Fruit fly (Drosophila melanogaster) S2 (cell line): ENCODE measurements around the gene frc.

ENCODE experiments used
- CG8478 ChIP-seq: fragments of >200 bp; optimal IDR thresholded peaks from 2 replicates; lab custom pipeline; 2018
- CTCF ChIP-seq, 2 experiments: fragments of >200 bp; optimal IDR thresholded peaks; 2 replicates each; lab custom pipeline; 2018

DNA sequence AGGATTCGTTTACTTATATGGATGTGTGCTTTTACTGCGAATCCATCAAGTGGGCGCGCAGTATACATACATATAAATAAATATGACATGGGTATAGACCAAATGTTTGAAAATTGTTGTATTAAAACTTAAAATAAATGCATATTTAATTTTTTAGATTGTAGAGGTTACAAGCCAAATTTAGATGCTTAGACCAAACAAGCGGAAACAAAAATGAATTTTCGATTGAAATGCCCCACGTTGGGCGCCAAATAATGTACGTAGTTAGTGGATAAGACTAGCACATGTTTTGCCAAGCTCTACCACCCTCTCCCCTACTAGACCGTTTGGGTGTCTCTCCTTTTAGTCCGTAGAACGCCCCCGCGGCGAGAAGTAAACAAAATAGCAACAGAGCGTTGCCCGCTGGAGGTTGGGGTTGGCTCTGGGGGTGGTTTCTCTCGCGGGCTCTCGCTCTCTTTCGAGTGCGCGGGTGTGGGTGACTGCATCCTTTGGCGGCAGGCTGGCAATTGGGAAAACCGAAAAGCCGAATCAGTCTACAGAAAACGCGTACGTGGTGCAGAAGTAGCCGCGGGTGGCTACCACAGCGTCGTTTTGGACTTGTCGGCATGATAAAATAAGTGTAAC lies 6.0 kb upstream of the frc start, which contains the start of gene CG18265:
- TF ChIP-seq CG8478 (lab: Kevin White, UChicago) (no peak), CTCF (optimal IDR thresholded peaks at IDR 0.05; lab: Kevin White, UChicago) (no peak)
